Worm (Caenorhabditis elegans): ENCODE measurements around the gene prde-1.
A peak's percentile ranks its signal among the peaks of the same experiment; 100 is the strongest.

prde-1 gene

ce11 chrV:15551642-15552041 lies 13.6 kb downstream of the prde-1 start (continued):
- TF ChIP-seq daf-12 (tag; optimal IDR thresholded peaks at IDR 0.05) (no peak), tag-97 (GFP tag; IDR thresholded peaks at IDR 0.05) (no peak), nhr-6 (tag; optimal IDR thresholded peaks at IDR 0.05) (peak; percentile 25), D1046.2 (GFP tag; IDR thresholded peaks at IDR 0.05) (peak; percentile 84), daf-8 (GFP tag; IDR thresholded peaks at IDR 0.05) (0 out of 2 replicates have a peak, but pooled peaks have one; percentile 40), nhr-237 (tag; optimal IDR thresholded peaks at IDR 0.05) (no peak), nhr-28 (tag; optimal IDR thresholded peaks at IDR 0.05) (peak; percentile 9), dpl-1 (GFP tag; optimal IDR thresholded peaks at IDR 0.05) (peak; percentile 10), F26F4.8 (GFP tag; conservative IDR thresholded peaks at IDR 0.05) (peak; percentile 87), egl-43 (GFP tag; IDR thresholded peaks at IDR 0.05) (peak; percentile 95), spr-3 (GFP tag; optimal IDR thresholded peaks at IDR 0.05) (peak; percentile 53), spr-1 (tag; optimal IDR thresholded peaks at IDR 0.05) (peak; percentile 46), unc-130 (GFP tag; optimal IDR thresholded peaks at IDR 0.05) (peak; percentile 52), pqm-1 (tag; optimal IDR thresholded peaks at IDR 0.05) (no peak), lin-29 (GFP tag; IDR thresholded peaks at IDR 0.05) (peak; percentile 60; the same call in 1 of the 2 replicates), Y5F2A.4 (GFP tag; optimal IDR thresholded peaks at IDR 0.05) (peak; percentile 47), ama-1 (optimal IDR thresholded peaks at IDR 0.05) (no peak)

DNA sequence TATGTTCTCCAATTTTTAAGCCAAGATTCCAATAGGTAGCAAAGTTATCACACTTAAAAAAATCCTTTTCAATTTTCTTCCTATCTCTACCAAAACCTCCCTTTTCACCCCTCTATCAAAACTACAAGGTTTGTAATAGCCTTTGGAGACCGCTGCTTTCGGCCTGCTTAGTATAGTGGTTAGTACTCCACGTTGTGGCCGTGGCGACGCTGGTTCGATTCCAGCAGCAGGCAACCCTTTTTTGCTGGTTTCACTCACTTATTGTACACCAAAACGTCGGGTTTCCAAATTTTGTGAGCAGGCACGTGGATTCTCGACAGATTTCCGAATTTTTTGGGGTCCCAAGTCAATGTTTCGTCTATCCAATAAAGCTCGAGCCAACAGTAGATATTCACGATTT lies 15.8 kb downstream of the prde-1 start:
- no peak for TF ChIP-seq nhr-25 (tag; optimal IDR thresholded peaks at IDR 0.05; ENCODE audit: borderline replicate concordance, insufficient read depth)
- 0 out of 2 replicates have a peak, but pooled peaks have one; percentile 53 for TF ChIP-seq tra-1 (GFP tag; IDR thresholded peaks at IDR 0.05)
- TF ChIP-seq nhr-77 (tag; optimal IDR thresholded peaks at IDR 0.05), result peak; percentile 15
- TF ChIP-seq cey-2 (tag; optimal IDR thresholded peaks at IDR 0.05; ENCODE audit: borderline replicate concordance, insufficient read depth), result no peak
- 0 out of 2 replicates have a peak, but pooled peaks have one; percentile 19 for TF ChIP-seq lin-1 (GFP tag; IDR thresholded peaks at IDR 0.05)
- TF ChIP-seq ctbp-1 (GFP tag; IDR thresholded peaks at IDR 0.05), result peak; percentile 35; the same call in 1 of the 2 replicates
- no peak for TF ChIP-seq Y5F2A.4 (GFP tag; optimal IDR thresholded peaks at IDR 0.05)
- no peak for TF ChIP-seq ZK546.5 (tag; optimal IDR thresholded peaks at IDR 0.05)
- TF ChIP-seq nhr-41 (GFP tag; IDR thresholded peaks at IDR 0.05), result no peak; the same call in 1 of the 2 replicates
- TF ChIP-seq nhr-237 (tag; optimal IDR thresholded peaks at IDR 0.05), result no peak
- peak; percentile 63 for TF ChIP-seq arid-1 (GFP tag; conservative IDR thresholded peaks at IDR 0.05)
- TF ChIP-seq nhr-76 (tag; optimal IDR thresholded peaks at IDR 0.05), result no peak
- TF ChIP-seq spr-3 (GFP tag; optimal IDR thresholded peaks at IDR 0.05), result no peak
- no peak for TF ChIP-seq nhr-11 (tag; optimal IDR thresholded peaks at IDR 0.05)
- TF ChIP-seq pqm-1 (tag; optimal IDR thresholded peaks at IDR 0.05), result no peak
- TF ChIP-seq gei-8 (GFP tag; optimal IDR thresholded peaks at IDR 0.05), result no peak
- TF ChIP-seq Y105C5A.15 (GFP tag; IDR thresholded peaks at IDR 0.05), result 0 out of 2 replicates have a peak, but pooled peaks have one; percentile 28
- TF ChIP-seq ceh-32 (tag; optimal IDR thresholded peaks at IDR 0.05; ENCODE audit: poor library complexity), result no peak
- TF ChIP-seq php-3 (GFP tag; IDR thresholded peaks at IDR 0.05), result no peak
- TF ChIP-seq hlh-30 (tag; optimal IDR thresholded peaks at IDR 0.05; ENCODE audit: insufficient read depth), result peak; percentile 19
- TF ChIP-seq lsy-2 (tag; optimal IDR thresholded peaks at IDR 0.05), result peak in 1 of 2 experiments; percentile 25
- no peak for TF ChIP-seq T20F7.1 (GFP tag; optimal IDR thresholded peaks at IDR 0.05)
- no peak for TF ChIP-seq nhr-10 (tag; optimal IDR thresholded peaks at IDR 0.05)
- no peak for TF ChIP-seq duxl-1 (tag; optimal IDR thresholded peaks at IDR 0.05; ENCODE audit: poor library complexity)
- TF ChIP-seq F26F4.8 (GFP tag; conservative IDR thresholded peaks at IDR 0.05), result no peak; the same call in 1 of the 2 replicates
- no peak for TF ChIP-seq aly-2 (tag; optimal IDR thresholded peaks at IDR 0.05)
- no peak for TF ChIP-seq mxl-3 (GFP tag; optimal IDR thresholded peaks at IDR 0.05)
- TF ChIP-seq ama-1 (optimal IDR thresholded peaks at IDR 0.05), result no peak
- no peak for TF ChIP-seq ztf-11 (tag; optimal IDR thresholded peaks at IDR 0.05)
- no peak for TF ChIP-seq lin-38 (GFP tag; IDR thresholded peaks at IDR 0.05)
- no peak for TF ChIP-seq dve-1 (tag; optimal IDR thresholded peaks at IDR 0.05; ENCODE audit: insufficient read depth)
- no peak for TF ChIP-seq mdt-29 (GFP tag; IDR thresholded peaks at IDR 0.05)
- no peak for TF ChIP-seq lir-3 (tag; optimal IDR thresholded peaks at IDR 0.05)
- no peak for TF ChIP-seq mxl-2 (GFP tag; conservative IDR thresholded peaks at IDR 0.05)
- no peak for TF ChIP-seq lin-15B (tag; optimal IDR thresholded peaks at IDR 0.05)
- no peak for TF ChIP-seq nhr-102 (tag; optimal IDR thresholded peaks at IDR 0.05)
- no peak for TF ChIP-seq madf-9 (GFP tag; conservative IDR thresholded peaks at IDR 0.05)
- TF ChIP-seq aha-1 (tag), result no peak
